Fruit fly (Drosophila melanogaster) whole organism, embryonic: ENCODE data around the gene CG4462.

Source experiments
- Atf6 ChIP-seq: fragments of 200-800 bp; sonication (Bioruptor generic); IDR thresholded peaks from 2 replicates; pipeline ENCODE4 v1.3.6; 2022; ENCODE audit warnings: missing biosample characterization, missing genetic modification characterization
- Bdp1 ChIP-seq: fragments of 200-800 bp; sonication (Bioruptor generic); optimal IDR thresholded peaks from 3 replicates; lab custom pipeline; 2016; ENCODE audit warnings: missing biosample characterization, missing genetic modification characterization
- CG11456 ChIP-seq: fragments of 200-800 bp; sonication (Bioruptor generic); IDR thresholded peaks from 3 replicates; pipeline ENCODE4 v1.3.6; 2022; ENCODE audit warnings: missing biosample characterization, missing genetic modification characterization
- CG11696 ChIP-seq: fragments of 200-800 bp; sonication (Bioruptor generic); IDR thresholded peaks from 2 replicates; pipeline ENCODE4 v1.3.6; 2022; ENCODE audit warnings: missing biosample characterization, missing genetic modification characterization
- CG13287 ChIP-seq: fragments of 200-800 bp; sonication (Bioruptor generic); IDR thresholded peaks from 2 replicates; pipeline ENCODE4 v1.3.6; 2022; ENCODE audit warnings: missing biosample characterization, missing genetic modification characterization; ENCODE audit not compliant: partially characterized antibody
- CG13424 ChIP-seq: fragments of 200-800 bp; sonication (Bioruptor generic); optimal IDR thresholded peaks from 2 replicates; lab custom pipeline; 2019; ENCODE audit warnings: missing biosample characterization, mild to moderate bottlenecking, missing genetic modification characterization, moderate library complexity
- CG14710 ChIP-seq: fragments of 200-800 bp; sonication (Bioruptor generic); optimal IDR thresholded peaks from 3 replicates; lab custom pipeline; 2019; ENCODE audit warnings: missing biosample characterization, mild to moderate bottlenecking, missing genetic modification characterization, moderate library complexity
- CG15011 ChIP-seq: fragments of 200-800 bp; sonication (Bioruptor generic); optimal IDR thresholded peaks from 3 replicates; lab custom pipeline; 2018; ENCODE audit warnings: missing biosample characterization, mild to moderate bottlenecking, missing genetic modification characterization
- CG15479 ChIP-seq: fragments of 200-800 bp; sonication (Bioruptor generic); optimal IDR thresholded peaks from 3 replicates; lab custom pipeline; 2019; ENCODE audit warnings: missing biosample characterization, mild to moderate bottlenecking, missing genetic modification characterization, moderate library complexity
- CG16813 ChIP-seq: fragments of 200-800 bp; sonication (Bioruptor generic); IDR thresholded peaks from 3 replicates; pipeline ENCODE4 v1.3.6; 2022; ENCODE audit warnings: missing biosample characterization, missing genetic modification characterization; ENCODE audit not compliant: partially characterized antibody
- CG17612 ChIP-seq: fragments of 200-800 bp; sonication (Bioruptor generic); IDR thresholded peaks from 2 replicates; pipeline ENCODE4 v1.3.6; 2022; ENCODE audit warnings: missing biosample characterization, missing genetic modification characterization
- CG17802 ChIP-seq: fragments of 200-800 bp; sonication (Bioruptor generic); optimal IDR thresholded peaks from 2 replicates; lab custom pipeline; 2018; ENCODE audit warnings: missing biosample characterization, mild to moderate bottlenecking, missing genetic modification characterization, moderate library complexity
- CG18011 ChIP-seq: fragments of 200-800 bp; sonication (Bioruptor generic); optimal IDR thresholded peaks from 2 replicates; lab custom pipeline; 2017; ENCODE audit warnings: missing biosample characterization, missing genetic modification characterization, mild to moderate bottlenecking, moderate library complexity, missing genotype
- CG18764 ChIP-seq: fragments of 200-800 bp; sonication (Bioruptor generic); optimal IDR thresholded peaks from 3 replicates; lab custom pipeline; 2016; ENCODE audit warnings: missing biosample characterization, missing genetic modification characterization
- CG2712 ChIP-seq: fragments of 200-800 bp; optimal IDR thresholded peaks from 3 replicates; lab custom pipeline; 2019; ENCODE audit warnings: missing biosample characterization, mild to moderate bottlenecking, missing genetic modification characterization, moderate library complexity
- CG30020 ChIP-seq: fragments of 200-800 bp; optimal IDR thresholded peaks from 2 replicates; lab custom pipeline; 2019; ENCODE audit warnings: missing biosample characterization, mild to moderate bottlenecking, missing genetic modification characterization, moderate library complexity
- CG30403 ChIP-seq: fragments of 200-800 bp; sonication (Bioruptor generic); optimal IDR thresholded peaks from 3 replicates; lab custom pipeline; 2016; ENCODE audit warnings: missing biosample characterization, missing genetic modification characterization
- CG33557 ChIP-seq: fragments of 200-800 bp; sonication (Bioruptor generic); optimal IDR thresholded peaks from 2 replicates; lab custom pipeline; 2019; ENCODE audit warnings: missing biosample characterization, mild to moderate bottlenecking, missing genetic modification characterization, moderate library complexity
- CG3407 ChIP-seq: fragments of 200-800 bp; sonication (Bioruptor generic); optimal IDR thresholded peaks from 2 replicates; lab custom pipeline; 2018; ENCODE audit warnings: missing biosample characterization, mild to moderate bottlenecking, missing genetic modification characterization
- CG4282 ChIP-seq: fragments of 200-800 bp; sonication (Bioruptor generic); optimal IDR thresholded peaks from 2 replicates; lab custom pipeline; 2016; ENCODE audit warnings: missing biosample characterization, missing genetic modification characterization
- CG6254 ChIP-seq: fragments of 200-800 bp; sonication (Bioruptor generic); optimal IDR thresholded peaks from 3 replicates; lab custom pipeline; 2017; ENCODE audit warnings: mild to moderate bottlenecking, missing biosample characterization, missing genetic modification reagents, missing genetic modification characterization
- CG7357 ChIP-seq: fragments of 200-800 bp; sonication (Bioruptor generic); IDR thresholded peaks from 3 replicates; pipeline ENCODE4 v1.3.6; 2022; ENCODE audit warnings: missing biosample characterization, missing genetic modification characterization
- CG8290 ChIP-seq, 3 experiments: fragments of 200-800 bp; sonication (Bioruptor generic); optimal IDR thresholded peaks; 2 replicates each; lab custom pipeline; 2016 to 2019; ENCODE audit warnings: missing biosample characterization in 3 of 3, missing genetic modification characterization in 3 of 3, mild to moderate bottlenecking in 2 of 3, moderate library complexity in 1 of 3
- Eip74EF ChIP-seq, 2 experiments: fragments of 200-800 bp in 1 of 2; fragments of >200 bp in 1 of 2; sonication (Bioruptor generic) in 1 of 2; optimal IDR thresholded peaks; 2 replicates each; lab custom pipeline; 2017 to 2019; ENCODE audit warnings: missing biosample characterization in 2 of 2, missing genetic modification characterization in 2 of 2, mild to moderate bottlenecking in 1 of 2, moderate library complexity in 1 of 2
- HmgD ChIP-seq: fragments of 200-800 bp; sonication (Bioruptor generic); optimal IDR thresholded peaks from 3 replicates; lab custom pipeline; 2016; ENCODE audit warnings: missing biosample characterization, missing genetic modification characterization
- NC2α ChIP-seq: fragments of 200-800 bp; sonication (Bioruptor generic); optimal IDR thresholded peaks from 2 replicates; lab custom pipeline; 2016; ENCODE audit warnings: missing biosample characterization, missing genetic modification characterization
- Sox102F ChIP-seq: fragments of 200-800 bp; sonication (Bioruptor generic); optimal IDR thresholded peaks from 2 replicates; lab custom pipeline; 2018; ENCODE audit warnings: missing biosample characterization, mild to moderate bottlenecking, missing genetic modification characterization, moderate library complexity
- Ssrp ChIP-seq: fragments of 200-800 bp; sonication (Bioruptor generic); optimal IDR thresholded peaks from 2 replicates; lab custom pipeline; 2018; ENCODE audit warnings: missing biosample characterization, mild to moderate bottlenecking, missing genetic modification characterization, moderate library complexity
- TFAM ChIP-seq: fragments of 200-800 bp; sonication (Bioruptor generic); optimal IDR thresholded peaks from 2 replicates; lab custom pipeline; 2017; ENCODE audit warnings: missing biosample characterization, missing genetic modification characterization, inconsistent platforms
- Taf1 ChIP-seq: fragments of 200-800 bp; sonication (Bioruptor generic); IDR thresholded peaks from 2 replicates; pipeline ENCODE4 v1.3.6; 2022; ENCODE audit warnings: missing biosample characterization, missing genetic modification characterization
- Tbp ChIP-seq: fragments of >200 bp; optimal IDR thresholded peaks from 2 replicates; lab custom pipeline; 2018; ENCODE audit warnings: missing biosample characterization, missing genetic modification characterization
- ac ChIP-seq: fragments of 200-800 bp; sonication (Bioruptor generic); optimal IDR thresholded peaks from 3 replicates; lab custom pipeline; 2017; ENCODE audit warnings: missing biosample characterization, mild to moderate bottlenecking, missing genetic modification characterization
- al ChIP-seq: fragments of 200-800 bp; sonication (Bioruptor generic); IDR thresholded peaks from 2 replicates; pipeline ENCODE4 v1.3.6; 2022; ENCODE audit warnings: missing biosample characterization, missing genetic modification characterization
- ato ChIP-seq: fragments of 200-800 bp; sonication (Bioruptor generic); IDR thresholded peaks from 2 replicates; pipeline ENCODE4 v1.3.6; 2022; ENCODE audit warnings: missing biosample characterization, missing genetic modification characterization; ENCODE audit not compliant: partially characterized antibody
- bbx ChIP-seq: fragments of 200-800 bp; sonication (Bioruptor generic); IDR thresholded peaks from 2 replicates; pipeline ENCODE4 v1.3.6; 2022; ENCODE audit warnings: missing biosample characterization, missing genetic modification characterization; ENCODE audit not compliant: partially characterized antibody
- bsh ChIP-seq, 2 experiments: fragments of 200-800 bp; sonication (Bioruptor generic); optimal IDR thresholded peaks; 2 replicates each; lab custom pipeline; 2017 to 2018; ENCODE audit warnings: mild to moderate bottlenecking in 2 of 2, missing biosample characterization in 2 of 2, missing genetic modification characterization in 2 of 2, moderate library complexity in 1 of 2
- ci ChIP-seq: fragments of 200-800 bp; sonication (Bioruptor generic); IDR thresholded peaks from 3 replicates; pipeline ENCODE4 v1.3.6; 2022; ENCODE audit warnings: missing biosample characterization, missing genetic modification characterization
- dysf ChIP-seq: fragments of 200-800 bp; sonication (Bioruptor generic); IDR thresholded peaks from 3 replicates; pipeline ENCODE4 v1.3.6; 2022; ENCODE audit warnings: missing biosample characterization, missing genetic modification characterization
- en ChIP-seq: fragments of 200-800 bp; sonication (Bioruptor generic); optimal IDR thresholded peaks from 2 replicates; lab custom pipeline; 2016; ENCODE audit warnings: missing biosample characterization, missing genetic modification characterization
- fd3F ChIP-seq: fragments of 200-800 bp; sonication (Bioruptor generic); optimal IDR thresholded peaks from 2 replicates; lab custom pipeline; 2018; ENCODE audit warnings: missing biosample characterization, mild to moderate bottlenecking, missing genetic modification characterization, moderate library complexity
- mam ChIP-seq: fragments of 200-800 bp; sonication (Bioruptor generic); optimal IDR thresholded peaks from 3 replicates; lab custom pipeline; 2016; ENCODE audit warnings: missing biosample characterization, missing genetic modification characterization
- nerfin-1 ChIP-seq: fragments of 200-800 bp; sonication (Bioruptor generic); optimal IDR thresholded peaks from 3 replicates; lab custom pipeline; 2019; ENCODE audit warnings: missing biosample characterization, mild to moderate bottlenecking, missing genetic modification characterization, moderate library complexity
- nom ChIP-seq: fragments of 200-800 bp; sonication (Bioruptor generic); optimal IDR thresholded peaks from 2 replicates; lab custom pipeline; 2017; ENCODE audit warnings: missing biosample characterization, missing genetic modification characterization, mild to moderate bottlenecking, moderate library complexity, missing genetic modification reagents
- org-1 ChIP-seq: fragments of 200-800 bp; sonication (Bioruptor generic); optimal IDR thresholded peaks from 2 replicates; lab custom pipeline; 2017; ENCODE audit warnings: missing biosample characterization, missing genetic modification characterization
- pb ChIP-seq: fragments of 200-800 bp; sonication (Bioruptor generic); optimal IDR thresholded peaks from 3 replicates; lab custom pipeline; 2016; ENCODE audit warnings: missing biosample characterization, missing genetic modification characterization
- row ChIP-seq: fragments of 200-800 bp; sonication (Bioruptor generic); IDR thresholded peaks from 3 replicates; pipeline ENCODE4 v1.3.6; 2022; ENCODE audit warnings: missing biosample characterization, missing genetic modification characterization
- sc ChIP-seq, 3 experiments: fragments of >200 bp in 2 of 3; fragments of 200-800 bp in 1 of 3; sonication (Bioruptor generic) in 1 of 3; optimal IDR thresholded peaks; 2 replicates in 2 of 3; 3 replicates in 1 of 3; lab custom pipeline; 2017; ENCODE audit warnings: mild to moderate bottlenecking in 1 of 3, missing biosample characterization in 1 of 3, missing genetic modification characterization in 1 of 3, missing genetic modification reagents in 1 of 3
- z ChIP-seq: fragments of 200-800 bp; sonication (Bioruptor generic); IDR thresholded peaks from 3 replicates; pipeline ENCODE4 v1.3.6; 2022; ENCODE audit warnings: missing biosample characterization, missing genetic modification characterization

Gene CG4462

dm6 chr3R:19904865-19905373 lies 20.3 kb downstream of the CG4462 start, which contains the start of the genes Surf6 and RhoGAP92B (continued):
- peak; percentile 44 for TF ChIP-seq CG17802 (tag; lab: Kevin White, UChicago)
- peak in 1 of 2 experiments; percentile 60 for TF ChIP-seq Eip74EF (GFP tag; optimal IDR thresholded peaks at IDR 0.05; lab: Kevin White, UChicago)
- no peak for TF ChIP-seq CG15479 (GFP tag; lab: Kevin White, UChicago)
- TF ChIP-seq CG13287 (GFP tag; lab: Robert Waterston, UW): peak; percentile 78
- peak; percentile 51 for TF ChIP-seq CG30020
- peak; percentile 49 for TF ChIP-seq en
- no peak for TF ChIP-seq Sox102F (GFP tag; lab: Kevin White, UChicago)
- peak; percentile 11 for TF ChIP-seq CG4282 (GFP tag; lab: Kevin White, UChicago)
- TF ChIP-seq Ssrp (tag; lab: Kevin White, UChicago): peak; percentile 46
- TF ChIP-seq CG6254 (GFP tag; lab: Kevin White, UChicago): peak; percentile 52
- TF ChIP-seq CG18011 (GFP tag; lab: Kevin White, UChicago): peak; percentile 28
- TF ChIP-seq CG16813 (GFP tag; lab: Robert Waterston, UW): peak; percentile 34; the same call in 1 of the 3 replicates
- TF ChIP-seq Bdp1: peak; percentile 36
- peak; percentile 78 for TF ChIP-seq nom (GFP tag; lab: Kevin White, UChicago)
- TF ChIP-seq dysf (GFP tag; lab: Robert Waterston, UW): 0 out of 3 replicates have a peak, but pooled peaks have one; percentile 42
- no peak for TF ChIP-seq ato (GFP tag; lab: Robert Waterston, UW)
- peak; percentile 61 for TF ChIP-seq CG13424 (tag; lab: Kevin White, UChicago)
- peak; percentile 65; the same call in 1 of the 3 replicates for TF ChIP-seq ci (GFP tag; lab: Robert Waterston, UW)
- no peak for TF ChIP-seq CG15011 (GFP tag; lab: Kevin White, UChicago)
- peak; percentile 54 for TF ChIP-seq nerfin-1 (tag; lab: Kevin White, UChicago)
- peak; percentile 69 for TF ChIP-seq NC2α
- TF ChIP-seq ac (GFP tag; lab: Kevin White, UChicago): no peak
- no peak for TF ChIP-seq sc (optimal IDR thresholded peaks at IDR 0.05; lab: Kevin White, UChicago)
- peak; percentile 12 for TF ChIP-seq sc (GFP tag; optimal IDR thresholded peaks at IDR 0.05; lab: Kevin White, UChicago)
- peak; percentile 4 to 56 for TF ChIP-seq bsh (GFP tag; optimal IDR thresholded peaks at IDR 0.05; lab: Kevin White, UChicago)
- TF ChIP-seq CG11456: no peak
- TF ChIP-seq Atf6 (GFP tag; lab: Robert Waterston, UW): peak; percentile 63; the same call in 1 of the 2 replicates
- TF ChIP-seq CG3407 (GFP tag; lab: Kevin White, UChicago): peak; percentile 17
- peak; percentile 34 for TF ChIP-seq CG8290 (GFP tag; optimal IDR thresholded peaks at IDR 0.05; lab: Kevin White, UChicago)
- TF ChIP-seq CG8290 (tag; optimal IDR thresholded peaks at IDR 0.05; lab: Kevin White, UChicago): peak; percentile 31 to 64
- peak; percentile 60 for TF ChIP-seq pb
- no peak for TF ChIP-seq CG7357 (GFP tag; lab: Robert Waterston, UW)
- peak; percentile 10 for TF ChIP-seq Tbp
- TF ChIP-seq org-1 (GFP tag; lab: Kevin White, UChicago): peak; percentile 39
- no peak for TF ChIP-seq bbx (GFP tag; lab: Robert Waterston, UW)
- TF ChIP-seq fd3F (GFP tag; lab: Kevin White, UChicago): peak; percentile 33
- no peak for TF ChIP-seq al (GFP tag; lab: Robert Waterston, UW)
- peak; percentile 42; the same call in 1 of the 2 replicates for TF ChIP-seq Taf1
- peak; percentile 43 for TF ChIP-seq CG30403 (GFP tag; lab: Kevin White, UChicago)
- TF ChIP-seq CG33557 (GFP tag; lab: Kevin White, UChicago): peak; percentile 39
- peak; percentile 74 for TF ChIP-seq HmgD (GFP tag; lab: Kevin White, UChicago)
- TF ChIP-seq row (GFP tag; lab: Robert Waterston, UW): peak; percentile 71
- TF ChIP-seq CG18764: peak; percentile 50
- TF ChIP-seq CG2712: peak; percentile 67
- TF ChIP-seq CG11696 (GFP tag; lab: Robert Waterston, UW): no peak
- TF ChIP-seq TFAM (GFP tag; lab: Kevin White, UChicago): no peak
- peak; percentile 71 for TF ChIP-seq mam (GFP tag; lab: Kevin White, UChicago)
- TF ChIP-seq z (GFP tag; lab: Robert Waterston, UW): no peak
- 0 out of 2 replicates have a peak, but pooled peaks have one; percentile 23 for TF ChIP-seq CG17612 (GFP tag; lab: Robert Waterston, UW)
- TF ChIP-seq CG14710 (tag; lab: Kevin White, UChicago): peak; percentile 100
